Fruit fly (Drosophila melanogaster): ENCODE results near the gene jumu.

DNA sequence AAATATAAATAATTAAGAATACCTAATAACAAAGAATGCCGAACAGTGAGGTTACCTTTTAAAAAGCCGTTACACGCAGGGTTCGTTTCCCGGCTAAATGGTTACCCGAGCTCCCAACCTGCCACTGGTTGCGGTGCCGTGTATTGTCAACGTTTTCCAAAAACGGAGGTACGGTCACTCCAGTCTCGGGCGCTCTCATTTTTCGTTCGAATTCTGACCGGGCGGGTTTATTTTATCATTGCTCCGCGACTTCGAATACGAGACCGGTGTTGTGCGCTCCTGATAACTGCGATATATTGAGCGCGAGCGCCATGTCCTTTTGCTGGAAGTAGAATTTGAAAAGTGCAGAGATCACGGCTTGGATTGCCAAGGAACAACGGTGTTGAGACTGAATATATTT, at the start of gene jumu:
- no peak for TF ChIP-seq CG8478 (optimal IDR thresholded peaks at IDR 0.05)
- TF ChIP-seq CTCF (optimal IDR thresholded peaks at IDR 0.05), result peak; percentile 13 to 66

Data from S2 (cell line).